Fruit fly (Drosophila melanogaster) whole organism, pupa: Measurements from ENCODE around the gene snf.
A peak's percentile ranks its signal among the peaks of the same experiment; 100 is the strongest.

ENCODE experiments used
- CG10348 ChIP-seq: fragments of 200-800 bp; sonication (Bioruptor generic); IDR thresholded peaks from 2 replicates; pipeline ENCODE4 v1.3.6; 2022; ENCODE audit warnings: missing biosample characterization, missing genetic modification characterization
- CG12605 ChIP-seq: fragments of 200-800 bp; sonication (Bioruptor generic); IDR thresholded peaks from 2 replicates; pipeline ENCODE4 v1.3.6; 2022; ENCODE audit warnings: missing biosample characterization, missing genetic modification characterization
- CG13204 ChIP-seq: fragments of 200-800 bp; sonication (Bioruptor generic); optimal IDR thresholded peaks from 2 replicates; lab custom pipeline; 2018; ENCODE audit warnings: missing biosample characterization, mild to moderate bottlenecking, missing genetic modification characterization, moderate library complexity
- CG14655 ChIP-seq: fragments of 200-800 bp; sonication (Bioruptor generic); optimal IDR thresholded peaks from 3 replicates; lab custom pipeline; 2017; ENCODE audit warnings: mild to moderate bottlenecking, missing biosample characterization, missing genetic modification reagents, missing genetic modification characterization
- CG15710 ChIP-seq: fragments of 200-800 bp; sonication (Bioruptor generic); optimal IDR thresholded peaks from 2 replicates; lab custom pipeline; 2018; ENCODE audit warnings: missing biosample characterization, mild to moderate bottlenecking, missing genetic modification characterization, moderate library complexity
- CG17806 ChIP-seq: fragments of 200-800 bp; sonication (Bioruptor generic); optimal IDR thresholded peaks from 2 replicates; lab custom pipeline; 2018; ENCODE audit warnings: missing biosample characterization, mild to moderate bottlenecking, missing genetic modification characterization, moderate library complexity
- CG32121 ChIP-seq: fragments of 200-800 bp; sonication (Bioruptor generic); IDR thresholded peaks from 2 replicates; pipeline ENCODE4 v1.3.6; 2022; ENCODE audit warnings: missing biosample characterization, missing genetic modification characterization
- CG34367 ChIP-seq: fragments of 200-800 bp; sonication (Bioruptor generic); optimal IDR thresholded peaks from 2 replicates; lab custom pipeline; 2018; ENCODE audit warnings: missing biosample characterization, mild to moderate bottlenecking, missing genetic modification characterization
- CG4496 ChIP-seq: fragments of 200-800 bp; sonication (Bioruptor generic); IDR thresholded peaks from 3 replicates; pipeline ENCODE4 v1.3.6; 2022; ENCODE audit warnings: missing biosample characterization, missing genetic modification characterization
- CG8159 ChIP-seq: fragments of 200-800 bp; sonication (Bioruptor generic); optimal IDR thresholded peaks from 3 replicates; lab custom pipeline; 2018; ENCODE audit warnings: missing biosample characterization, mild to moderate bottlenecking, missing genetic modification characterization, moderate library complexity
- CG8301 ChIP-seq: fragments of 200-800 bp; sonication (Bioruptor generic); optimal IDR thresholded peaks from 2 replicates; lab custom pipeline; 2018; ENCODE audit warnings: missing biosample characterization, mild to moderate bottlenecking, missing genetic modification characterization
- CG9948 ChIP-seq: fragments of 200-800 bp; sonication (Bioruptor generic); optimal IDR thresholded peaks from 2 replicates; lab custom pipeline; 2018; ENCODE audit warnings: missing biosample characterization, mild to moderate bottlenecking, missing genetic modification characterization, moderate library complexity
- D1 ChIP-seq: fragments of 200-800 bp; sonication (Bioruptor generic); optimal IDR thresholded peaks from 2 replicates; lab custom pipeline; 2018; ENCODE audit warnings: missing biosample characterization, mild to moderate bottlenecking, missing genetic modification characterization, moderate library complexity
- EcR ChIP-seq: fragments of 200-800 bp; sonication (Bioruptor generic); optimal IDR thresholded peaks from 3 replicates; lab custom pipeline; 2019; ENCODE audit warnings: missing biosample characterization, missing genetic modification characterization, mild to moderate bottlenecking, moderate library complexity, missing genetic modification reagents
- Ets98B ChIP-seq: fragments of 200-800 bp; sonication (Bioruptor generic); IDR thresholded peaks from 2 replicates; pipeline ENCODE4 v1.3.6; 2022; ENCODE audit warnings: missing biosample characterization, missing genetic modification characterization
- Pif1A ChIP-seq: fragments of 200-800 bp; sonication (Bioruptor generic); optimal IDR thresholded peaks from 3 replicates; lab custom pipeline; 2016; ENCODE audit warnings: missing biosample characterization, missing genetic modification characterization
- Pif1B ChIP-seq: fragments of 200-800 bp; sonication (Bioruptor generic); optimal IDR thresholded peaks from 3 replicates; lab custom pipeline; 2016; ENCODE audit warnings: missing biosample characterization, missing genetic modification characterization
- Snoo ChIP-seq: fragments of 200-800 bp; sonication (Bioruptor generic); optimal IDR thresholded peaks from 3 replicates; lab custom pipeline; 2017; ENCODE audit warnings: missing biosample characterization, mild to moderate bottlenecking, missing genetic modification characterization, inconsistent platforms
- fd96Ca ChIP-seq: fragments of 200-800 bp; sonication (Bioruptor generic); IDR thresholded peaks from 3 replicates; pipeline ENCODE4 v1.3.6; 2022; ENCODE audit warnings: missing biosample characterization, missing genetic modification characterization
- gl ChIP-seq: fragments of 200-800 bp; sonication (Bioruptor generic); optimal IDR thresholded peaks from 2 replicates; lab custom pipeline; 2018; ENCODE audit warnings: missing biosample characterization, mild to moderate bottlenecking, missing genetic modification characterization
- rn ChIP-seq: fragments of 200-800 bp; sonication (Bioruptor generic); IDR thresholded peaks from 2 replicates; pipeline ENCODE4 v1.3.6; 2022; ENCODE audit warnings: missing biosample characterization, missing genetic modification characterization

The snf gene

dm6 chrX:5317170-5317569 is 8.1 kb downstream of the snf start, which contains the start of the genes CG15930 and Sas10:
CG15930 (minus strand) TSS chrX:5317295.
Sas10 (plus strand) TSS chrX:5317409.
- TF ChIP-seq CG13204 (GFP tag; lab: Kevin White, UChicago) (no peak), rn (GFP tag; lab: Robert Waterston, UW) (no peak)

- TF ChIP-seq CG32121 (GFP tag; lab: Robert Waterston, UW) (peak; percentile 63), CG15710 (tag; lab: Kevin White, UChicago) (peak; percentile 72), EcR (GFP tag; lab: Kevin White, UChicago) (no peak), CG10348 (no peak), CG17806 (tag; lab: Kevin White, UChicago) (peak; percentile 50), rn (GFP tag; lab: Robert Waterston, UW) (no peak), CG8159 (tag; lab: Kevin White, UChicago) (peak; percentile 54), D1 (tag; lab: Kevin White, UChicago) (no peak), Snoo (peak; percentile 72), CG8301 (tag; lab: Kevin White, UChicago) (no peak), CG13204 (GFP tag; lab: Kevin White, UChicago) (no peak), CG4496 (GFP tag; lab: Robert Waterston, UW) (peak; percentile 84; the same call in 2 of the 3 replicates), fd96Ca (GFP tag; lab: Robert Waterston, UW) (peak; percentile 79), CG14655 (GFP tag; lab: Kevin White, UChicago) (no peak), Pif1B (no peak), CG9948 (tag; lab: Kevin White, UChicago) (peak; percentile 51), gl (tag; lab: Kevin White, UChicago) (peak; percentile 47), Pif1A (GFP tag; lab: Kevin White, UChicago) (no peak), CG12605 (GFP tag; lab: Robert Waterston, UW) (peak; percentile 54), Ets98B (GFP tag; lab: Robert Waterston, UW) (peak; percentile 60), CG34367 (tag; lab: Kevin White, UChicago) (peak; percentile 58)
Measured at dm6 chrX:5322459-5322883, 13.4 kb downstream of the snf start, which contains the start of gene Rnp4F. Rnp4F (minus strand) TSS chrX:5322696.

- TF ChIP-seq CG8159 (tag; lab: Kevin White, UChicago) (no peak), CG9948 (tag; lab: Kevin White, UChicago) (no peak), CG13204 (GFP tag; lab: Kevin White, UChicago) (no peak), CG8301 (tag; lab: Kevin White, UChicago) (no peak), CG34367 (tag; lab: Kevin White, UChicago) (no peak), Pif1B (no peak), CG32121 (GFP tag; lab: Robert Waterston, UW) (no peak), CG17806 (tag; lab: Kevin White, UChicago) (no peak)
Measured at dm6 chrX:5323636-5324035, 14.6 kb downstream of the snf start, which contains the start of gene Mcm3. Mcm3 (plus strand) TSS chrX:5323855.

dm6 chrX:5329266-5329898 is 20.3 kb downstream of the snf start, which contains the start of the genes CG3309 and XRCC1:
CG3309 (minus strand) TSS chrX:5329347.
XRCC1 (plus strand) TSS chrX:5329876.
- TF ChIP-seq Snoo: peak; percentile 19
- peak; percentile 14 for TF ChIP-seq CG8301 (tag; lab: Kevin White, UChicago)
- no peak for TF ChIP-seq CG14655 (GFP tag; lab: Kevin White, UChicago)
- no peak for TF ChIP-seq gl (tag; lab: Kevin White, UChicago)
- TF ChIP-seq CG32121 (GFP tag; lab: Robert Waterston, UW): peak; percentile 40; the same call in 1 of the 2 replicates
- no peak for TF ChIP-seq CG13204 (GFP tag; lab: Kevin White, UChicago)
- no peak for TF ChIP-seq CG10348
- TF ChIP-seq fd96Ca (GFP tag; lab: Robert Waterston, UW): peak; percentile 53; the same call in 1 of the 3 replicates
- TF ChIP-seq D1 (tag; lab: Kevin White, UChicago): no peak
- no peak for TF ChIP-seq EcR (GFP tag; lab: Kevin White, UChicago)
- no peak for TF ChIP-seq CG12605 (GFP tag; lab: Robert Waterston, UW)
- TF ChIP-seq CG17806 (tag; lab: Kevin White, UChicago): no peak
- no peak for TF ChIP-seq CG15710 (tag; lab: Kevin White, UChicago)
- TF ChIP-seq Pif1B: no peak
- no peak for TF ChIP-seq Pif1A (GFP tag; lab: Kevin White, UChicago)
- TF ChIP-seq Ets98B (GFP tag; lab: Robert Waterston, UW): peak; percentile 2; the same call in 1 of the 2 replicates
- TF ChIP-seq rn (GFP tag; lab: Robert Waterston, UW): no peak
- TF ChIP-seq CG4496 (GFP tag; lab: Robert Waterston, UW): peak; percentile 54; the same call in 1 of the 3 replicates
- no peak for TF ChIP-seq CG9948 (tag; lab: Kevin White, UChicago)
- no peak for TF ChIP-seq CG34367 (tag; lab: Kevin White, UChicago)
- TF ChIP-seq CG8159 (tag; lab: Kevin White, UChicago): peak; percentile 33

dm6 chrX:5332259-5332862 is 23.3 kb downstream of the snf start, which contains the start of gene CanB:
CanB (plus strand) TSS chrX:5332499.
- no peak for TF ChIP-seq CG15710 (tag; lab: Kevin White, UChicago)
- no peak for TF ChIP-seq CG8159 (tag; lab: Kevin White, UChicago)
- TF ChIP-seq CG14655 (GFP tag; lab: Kevin White, UChicago): no peak
- no peak for TF ChIP-seq Ets98B (GFP tag; lab: Robert Waterston, UW)
- peak; percentile 75 for TF ChIP-seq CG4496 (GFP tag; lab: Robert Waterston, UW)
- TF ChIP-seq CG12605 (GFP tag; lab: Robert Waterston, UW): 0 out of 2 replicates have a peak, but pooled peaks have one; percentile 22
- TF ChIP-seq Pif1A (GFP tag; lab: Kevin White, UChicago): no peak
